Fruit fly (Drosophila melanogaster) whole organism: Measurements from ENCODE around the gene PH4alphaEFB.

Source experiments
- CG8478 ChIP-seq: fragments of >200 bp; optimal IDR thresholded peaks from 2 replicates; lab custom pipeline; 2018; ENCODE audit warnings: inconsistent platforms
- Dll ChIP-seq: fragments of >200 bp; optimal IDR thresholded peaks from 2 replicates; lab custom pipeline; 2017
- pan ChIP-seq: fragments of >200 bp; optimal IDR thresholded peaks from 2 replicates; lab custom pipeline; 2017
- psq ChIP-seq: fragments of >200 bp; optimal IDR thresholded peaks from 2 replicates; lab custom pipeline; 2017
- usp ChIP-seq: fragments of >200 bp; optimal IDR thresholded peaks from 2 replicates; lab custom pipeline; 2017; ENCODE audit warnings: missing biosample characterization, missing genetic modification characterization, mixed read lengths

DNA sequence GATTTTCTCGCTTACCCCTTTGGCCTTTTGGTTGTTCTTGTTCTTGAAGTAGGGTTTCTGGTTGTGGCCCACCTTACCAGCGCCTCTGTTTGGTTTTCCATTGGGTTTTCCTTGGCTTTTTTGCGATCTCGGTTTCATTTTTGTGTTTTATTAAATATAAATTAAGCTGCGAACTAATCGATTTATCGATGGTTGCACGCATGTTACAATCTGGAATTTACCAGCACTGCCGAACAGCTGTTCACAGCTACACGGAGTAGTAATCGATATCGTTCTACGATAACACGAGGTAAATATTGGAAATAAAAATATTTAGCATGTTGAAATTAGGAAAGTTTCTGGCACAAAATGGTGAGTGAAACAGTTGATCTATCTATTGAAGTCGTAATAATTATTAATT lies 42.2 kb upstream of the PH4alphaEFB start, which contains the start of the genes CG15535 and mRpS18C:
- no peak for TF ChIP-seq pan
- no peak for TF ChIP-seq usp (GFP tag; lab: Kevin White, UChicago)
- no peak for TF ChIP-seq CG8478 (lab: Kevin White, UChicago)
- no peak for TF ChIP-seq psq
- no peak for TF ChIP-seq Dll (lab: Kevin White, UChicago)
